Fruit fly (Drosophila melanogaster): ENCODE measurements around the gene noc.
A peak's percentile ranks its signal among the peaks of the same experiment; 100 is the strongest.

noc gene

dm6 chr2L:14499497-14499896 is 8.8 kb downstream of the noc start (continued):
- no peak for TF ChIP-seq B-H2 (GFP tag; optimal IDR thresholded peaks at IDR 0.05)
- TF ChIP-seq nom (GFP tag; optimal IDR thresholded peaks at IDR 0.05) = peak; percentile 60
- TF ChIP-seq Blimp-1 (GFP tag; optimal IDR thresholded peaks at IDR 0.05) = no peak
- TF ChIP-seq gcm2 (GFP tag; optimal IDR thresholded peaks at IDR 0.05) = no peak
- TF ChIP-seq sr (GFP tag; IDR thresholded peaks at IDR 0.05) = 0 out of 3 replicates have a peak, but pooled peaks have one; percentile 10
- TF ChIP-seq ttk (GFP tag; IDR thresholded peaks at IDR 0.05) = 0 out of 2 replicates have a peak, but pooled peaks have one; percentile 3
- no peak for TF ChIP-seq Dfd (GFP tag; optimal IDR thresholded peaks at IDR 0.05)
- TF ChIP-seq rib (GFP tag; IDR thresholded peaks at IDR 0.05) = 0 out of 2 replicates have a peak, but pooled peaks have one; percentile 28
- peak; percentile 12; the same call in 1 of the 2 replicates for TF ChIP-seq Rfx (GFP tag; IDR thresholded peaks at IDR 0.05)
- TF ChIP-seq CG18764 (GFP tag; optimal IDR thresholded peaks at IDR 0.05) = no peak
- 0 out of 3 replicates have a peak, but pooled peaks have one; percentile 2 for TF ChIP-seq ken (GFP tag; IDR thresholded peaks at IDR 0.05)

dm6 chr2L:14500383-14500782 is 9.7 kb downstream of the noc start:
- peak; percentile 81 for TF ChIP-seq Sox102F (GFP tag; optimal IDR thresholded peaks at IDR 0.05)
- TF ChIP-seq CG31388 (GFP tag; optimal IDR thresholded peaks at IDR 0.05) = no peak
- peak; percentile 16 for TF ChIP-seq exex (tag; optimal IDR thresholded peaks at IDR 0.05)
- peak; percentile 35 for TF ChIP-seq CG4707 (GFP tag; optimal IDR thresholded peaks at IDR 0.05)
- no peak for TF ChIP-seq Bteb2 (GFP tag; optimal IDR thresholded peaks at IDR 0.05)
- TF ChIP-seq CG11504 (tag; optimal IDR thresholded peaks at IDR 0.05) = peak; percentile 80
- TF ChIP-seq ewg (GFP tag; optimal IDR thresholded peaks at IDR 0.05) = peak; percentile 50
- TF ChIP-seq Spps (tag; optimal IDR thresholded peaks at IDR 0.05) = peak; percentile 38
- TF ChIP-seq CG6175 (GFP tag; IDR thresholded peaks at IDR 0.05) = no peak
- TF ChIP-seq PHDP (tag; optimal IDR thresholded peaks at IDR 0.05) = peak; percentile 70
- peak; percentile 13 for TF ChIP-seq stwl (tag; optimal IDR thresholded peaks at IDR 0.05)
- no peak for TF ChIP-seq zf30C (GFP tag; optimal IDR thresholded peaks at IDR 0.05)
- peak; percentile 56; the same call in 1 of the 2 replicates for TF ChIP-seq CG17328 (GFP tag; IDR thresholded peaks at IDR 0.05)
- peak; percentile 51 for TF ChIP-seq CG2202 (tag; optimal IDR thresholded peaks at IDR 0.05)
- no peak for TF ChIP-seq CG6765 (GFP tag; optimal IDR thresholded peaks at IDR 0.05)
- peak; percentile 2; the same call in 1 of the 2 replicates for TF ChIP-seq dati (GFP tag; IDR thresholded peaks at IDR 0.05)
- TF ChIP-seq D19A (tag; optimal IDR thresholded peaks at IDR 0.05) = peak; percentile 84
- no peak for TF ChIP-seq Doc3 (GFP tag; IDR thresholded peaks at IDR 0.05; ENCODE audit: partially characterized antibody)
- TF ChIP-seq CG6683 (GFP tag; optimal IDR thresholded peaks at IDR 0.05) = no peak
- no peak for TF ChIP-seq gt (GFP tag; IDR thresholded peaks at IDR 0.05)
- TF ChIP-seq CG1792 (GFP tag; optimal IDR thresholded peaks at IDR 0.05) = no peak
- peak; percentile 36 for TF ChIP-seq CG10654 (GFP tag; optimal IDR thresholded peaks at IDR 0.05)
- TF ChIP-seq cad (GFP tag; optimal IDR thresholded peaks at IDR 0.05) = no peak
- peak; percentile 75 for TF ChIP-seq grau (tag; optimal IDR thresholded peaks at IDR 0.05)
- 0 out of 2 replicates have a peak, but pooled peaks have one; percentile 16 for TF ChIP-seq sim (GFP tag; IDR thresholded peaks at IDR 0.05)
- peak; percentile 82 for TF ChIP-seq CG18262 (tag; optimal IDR thresholded peaks at IDR 0.05)
- no peak for TF ChIP-seq pzg (GFP tag; optimal IDR thresholded peaks at IDR 0.05)
- no peak for TF ChIP-seq Elba2 (GFP tag; optimal IDR thresholded peaks at IDR 0.05)
- TF ChIP-seq sd (tag; optimal IDR thresholded peaks at IDR 0.05) = no peak
- TF ChIP-seq Kr (GFP tag; optimal IDR thresholded peaks at IDR 0.05) = peak; percentile 21
- TF ChIP-seq CG33213 (GFP tag; optimal IDR thresholded peaks at IDR 0.05) = no peak
- peak; percentile 50 for TF ChIP-seq CG4360 (GFP tag; IDR thresholded peaks at IDR 0.05)
- no peak for TF ChIP-seq grn (GFP tag; optimal IDR thresholded peaks at IDR 0.05)
- peak; percentile 77 for TF ChIP-seq CG8924 (tag; optimal IDR thresholded peaks at IDR 0.05)
- TF ChIP-seq CG15479 (GFP tag; optimal IDR thresholded peaks at IDR 0.05) = no peak
- no peak for TF ChIP-seq CG11247 (GFP tag; IDR thresholded peaks at IDR 0.05)
- TF ChIP-seq p53 (GFP tag; optimal IDR thresholded peaks at IDR 0.05) = no peak
- TF ChIP-seq CG34376 (GFP tag; optimal IDR thresholded peaks at IDR 0.05) = no peak
- no peak for TF ChIP-seq Dad (GFP tag; optimal IDR thresholded peaks at IDR 0.05)

All from whole organism, embryonic.